Worm (Caenorhabditis elegans): ENCODE data around the gene F45C12.17.
"Not testable (repeated sequence)": the region's sequence is repeated elsewhere in the genome, so short reads cannot be mapped to it uniquely, and the experiment has no call there.

ce11 chrII:1775234-1775633 lies 49.3 kb downstream of the F45C12.17 start, which contains the start of gene F36H5.14:
- not testable (repeated sequence) for TF ChIP-seq skn-1 (tag; optimal IDR thresholded peaks at IDR 0.05); lsy-12 (tag; optimal IDR thresholded peaks at IDR 0.05); R02D3.7 (tag; optimal IDR thresholded peaks at IDR 0.05); nfya-1 (tag; optimal IDR thresholded peaks at IDR 0.05; ENCODE audit: insufficient read depth); ztf-11 (tag; optimal IDR thresholded peaks at IDR 0.05); zag-1 (tag; optimal IDR thresholded peaks at IDR 0.05); daf-12 (tag; optimal IDR thresholded peaks at IDR 0.05); ztf-4 (tag; optimal IDR thresholded peaks at IDR 0.05); aly-2 (tag; optimal IDR thresholded peaks at IDR 0.05); elt-2 (tag; optimal IDR thresholded peaks at IDR 0.05); ama-1 (optimal IDR thresholded peaks at IDR 0.05); lin-15B (tag; optimal IDR thresholded peaks at IDR 0.05); snpc-4 (tag; optimal IDR thresholded peaks at IDR 0.05); egl-27 (tag; optimal IDR thresholded peaks at IDR 0.05)

Measured in whole organism, L3 larva.